Fruit fly (Drosophila melanogaster): ENCODE data around the gene Trm7-34.
A peak's percentile ranks its signal among the peaks of the same experiment; 100 is the strongest.

Gene Trm7-34

DNA sequence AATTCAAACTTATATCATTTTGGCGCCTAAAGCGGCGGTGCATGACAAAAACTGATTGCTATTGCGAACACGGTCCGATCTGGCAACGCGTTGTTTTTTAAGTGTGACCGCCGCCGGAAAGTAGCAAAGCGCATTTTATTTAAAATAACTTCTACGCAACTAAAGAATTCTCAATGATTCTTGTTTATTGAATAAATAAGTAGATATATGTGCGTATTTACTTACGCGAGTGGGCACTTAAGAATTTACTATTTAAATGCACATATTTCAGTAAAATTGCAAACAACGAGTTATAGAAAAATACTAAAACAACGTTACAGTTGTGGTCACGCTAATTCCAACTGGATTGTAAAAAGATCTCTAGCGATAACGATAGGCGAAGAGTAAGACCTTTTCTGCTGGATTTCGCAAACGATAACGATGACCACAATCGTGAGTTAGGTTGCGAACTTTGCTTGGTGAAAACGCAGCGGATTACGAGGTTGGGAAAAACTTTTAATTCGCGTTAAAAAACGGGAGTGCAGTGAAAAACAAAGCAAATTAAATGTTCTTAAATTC lies 22.3 kb upstream of the Trm7-34 start:
- TF ChIP-seq pdm3 (GFP tag; optimal IDR thresholded peaks at IDR 0.05) (no peak), Hr38 (GFP tag; optimal IDR thresholded peaks at IDR 0.05) (no peak), OdsH (GFP tag; optimal IDR thresholded peaks at IDR 0.05) (no peak), CG15336 (GFP tag; IDR thresholded peaks at IDR 0.05) (no peak), cyc (GFP tag; optimal IDR thresholded peaks at IDR 0.05) (no peak), CG7368 (GFP tag; optimal IDR thresholded peaks at IDR 0.05) (no peak), CG11902 (GFP tag; optimal IDR thresholded peaks at IDR 0.05) (no peak), salr (GFP tag; optimal IDR thresholded peaks at IDR 0.05) (no peak), fd85E (GFP tag; optimal IDR thresholded peaks at IDR 0.05) (no peak), CG8632 (GFP tag; optimal IDR thresholded peaks at IDR 0.05) (peak; percentile 6), lz (GFP tag; optimal IDR thresholded peaks at IDR 0.05) (peak; percentile 3), CG6808 (GFP tag; optimal IDR thresholded peaks at IDR 0.05) (no peak), CG10631 (GFP tag; optimal IDR thresholded peaks at IDR 0.05) (no peak), CG31627 (GFP tag; optimal IDR thresholded peaks at IDR 0.05) (peak; percentile 26), CG6276 (GFP tag; optimal IDR thresholded peaks at IDR 0.05) (no peak), svp (GFP tag) (peak; percentile 74)

DNA sequence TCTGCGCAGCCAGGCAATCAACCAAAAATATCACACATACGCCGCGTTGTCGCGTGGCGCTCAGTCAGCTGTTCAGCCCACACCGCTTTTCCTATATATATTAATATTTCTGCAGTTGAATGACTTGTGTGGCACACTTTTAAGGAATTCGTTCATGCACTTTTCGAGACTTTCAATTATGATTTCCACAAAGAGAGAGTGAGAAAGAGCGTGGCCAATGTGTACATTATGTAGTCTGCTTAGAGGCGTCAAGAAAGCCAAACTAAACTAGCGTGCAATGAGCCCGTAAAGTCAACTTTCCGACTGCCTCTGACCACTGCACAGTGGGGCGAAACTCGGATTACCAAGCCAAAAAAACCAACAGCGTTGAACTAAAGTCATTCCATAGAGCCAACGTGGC lies 20.4 kb upstream of the Trm7-34 start:
- TF ChIP-seq CG6276 (GFP tag; optimal IDR thresholded peaks at IDR 0.05) = no peak
- TF ChIP-seq Eip78C (GFP tag) = peak; percentile 72
- TF ChIP-seq cyc (GFP tag; optimal IDR thresholded peaks at IDR 0.05) = no peak
- no peak for TF ChIP-seq CG15336 (GFP tag; IDR thresholded peaks at IDR 0.05)
- TF ChIP-seq eg (GFP tag; IDR thresholded peaks at IDR 0.05) = 0 out of 3 replicates have a peak, but pooled peaks have one; percentile 32
- no peak for TF ChIP-seq fd85E (GFP tag; optimal IDR thresholded peaks at IDR 0.05)
- TF ChIP-seq CG4318 (GFP tag; optimal IDR thresholded peaks at IDR 0.05) = no peak
- no peak for TF ChIP-seq CG6854 (GFP tag; optimal IDR thresholded peaks at IDR 0.05)
- TF ChIP-seq Lpt (GFP tag; optimal IDR thresholded peaks at IDR 0.05) = no peak
- TF ChIP-seq CG11902 (GFP tag; optimal IDR thresholded peaks at IDR 0.05) = no peak

DNA sequence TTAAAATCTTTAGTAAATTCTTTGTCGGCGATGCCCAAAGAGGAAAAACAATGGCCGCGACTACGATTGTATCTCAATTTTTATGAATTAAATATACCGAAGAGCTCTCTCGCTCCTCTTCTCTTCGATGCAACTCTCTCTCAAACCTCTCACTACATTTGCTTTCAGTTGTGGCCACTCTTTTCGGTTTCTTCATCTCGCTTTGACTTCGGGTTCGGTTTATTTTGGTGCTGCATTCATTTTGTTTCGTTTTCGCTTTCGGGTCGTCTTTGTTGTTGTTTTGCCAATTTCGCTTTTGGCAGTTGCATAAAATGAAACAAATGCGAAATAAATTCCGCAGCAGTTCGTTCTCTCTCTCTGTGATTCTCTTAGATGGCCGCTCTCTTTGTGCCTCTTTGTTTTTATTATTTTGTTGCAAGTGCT lies 19.2 kb upstream of the Trm7-34 start:
- TF ChIP-seq topi (GFP tag; optimal IDR thresholded peaks at IDR 0.05) (peak; percentile 67), CG32006 (GFP tag; optimal IDR thresholded peaks at IDR 0.05) (peak; percentile 62), CG8632 (GFP tag; optimal IDR thresholded peaks at IDR 0.05) (peak; percentile 75), CG8319 (GFP tag; optimal IDR thresholded peaks at IDR 0.05) (peak; percentile 40), Ets21C (GFP tag; optimal IDR thresholded peaks at IDR 0.05) (no peak), CG7368 (GFP tag; optimal IDR thresholded peaks at IDR 0.05) (peak; percentile 73), dsx (GFP tag; optimal IDR thresholded peaks at IDR 0.05; ENCODE audit: poor library complexity, severe bottlenecking) (peak; percentile 91), CG15336 (GFP tag; IDR thresholded peaks at IDR 0.05) (peak; percentile 95), Sox102F (GFP tag; optimal IDR thresholded peaks at IDR 0.05) (peak; percentile 87), CG8119 (GFP tag; IDR thresholded peaks at IDR 0.05) (peak; percentile 94), Lpt (GFP tag; optimal IDR thresholded peaks at IDR 0.05) (peak; percentile 87), dac (GFP tag; optimal IDR thresholded peaks at IDR 0.05) (peak; percentile 69), Hr39 (GFP tag; optimal IDR thresholded peaks at IDR 0.05) (no peak), Sox14 (GFP tag; optimal IDR thresholded peaks at IDR 0.05) (peak; percentile 47), CG6854 (GFP tag; optimal IDR thresholded peaks at IDR 0.05) (peak; percentile 97), fd85E (GFP tag; optimal IDR thresholded peaks at IDR 0.05) (peak; percentile 79), CG10669 (GFP tag; optimal IDR thresholded peaks at IDR 0.05) (peak; percentile 76), Eip75B (GFP tag; optimal IDR thresholded peaks at IDR 0.05) (peak; percentile 40), Gug (GFP tag; IDR thresholded peaks at IDR 0.05) (no peak), CG6276 (GFP tag; optimal IDR thresholded peaks at IDR 0.05) (peak; percentile 98), lz (GFP tag; optimal IDR thresholded peaks at IDR 0.05) (no peak), fkh (GFP tag; optimal IDR thresholded peaks at IDR 0.05) (no peak), CG6792 (GFP tag; optimal IDR thresholded peaks at IDR 0.05) (peak; percentile 51), CG4318 (GFP tag; optimal IDR thresholded peaks at IDR 0.05) (no peak), acj6 (GFP tag; optimal IDR thresholded peaks at IDR 0.05) (peak; percentile 35), CG10631 (GFP tag; optimal IDR thresholded peaks at IDR 0.05) (no peak), cyc (GFP tag; optimal IDR thresholded peaks at IDR 0.05) (no peak), CG16779 (tag; optimal IDR thresholded peaks at IDR 0.05) (peak; percentile 96), Eip78C (GFP tag) (peak; percentile 91), CG11294 (GFP tag; IDR thresholded peaks at IDR 0.05) (peak; percentile 56; the same call in 1 of the 2 replicates), ss (GFP tag; optimal IDR thresholded peaks at IDR 0.05) (peak; percentile 84 to 96), Eip93F (GFP tag; optimal IDR thresholded peaks at IDR 0.05) (peak; percentile 91), CG1621 (tag; optimal IDR thresholded peaks at IDR 0.05) (peak; percentile 79), salr (GFP tag; optimal IDR thresholded peaks at IDR 0.05) (peak; percentile 47 to 75), Sox15 (GFP tag; optimal IDR thresholded peaks at IDR 0.05) (no peak), eg (GFP tag; IDR thresholded peaks at IDR 0.05) (peak; percentile 95), CG9139 (GFP tag; optimal IDR thresholded peaks at IDR 0.05) (peak; percentile 91), Met (GFP tag; optimal IDR thresholded peaks at IDR 0.05) (peak; percentile 50)

Data from whole organism, prepupa.